Fruit fly (Drosophila melanogaster) whole organism: ENCODE data around the gene CtsK1.
A peak's percentile ranks its signal among the peaks of the same experiment; 100 is the strongest.

Experiments used
- CG8478 ChIP-seq: fragments of >200 bp; optimal IDR thresholded peaks from 2 replicates; lab custom pipeline; 2018; ENCODE audit warnings: inconsistent platforms
- Dll ChIP-seq: fragments of >200 bp; optimal IDR thresholded peaks from 2 replicates; lab custom pipeline; 2017
- EcR ChIP-seq, 2 experiments: fragments of >200 bp; optimal IDR thresholded peaks; 2 replicates each; lab custom pipeline; 2017; ENCODE audit warnings: missing biosample characterization in 2 of 2, missing genetic modification characterization in 2 of 2, missing genetic modification reagents in 2 of 2
- pan ChIP-seq: fragments of >200 bp; optimal IDR thresholded peaks from 2 replicates; lab custom pipeline; 2017
- psq ChIP-seq: fragments of >200 bp; optimal IDR thresholded peaks from 2 replicates; lab custom pipeline; 2017
- usp ChIP-seq: fragments of >200 bp; optimal IDR thresholded peaks from 2 replicates; lab custom pipeline; 2017; ENCODE audit warnings: missing biosample characterization, missing genetic modification characterization, mixed read lengths

CtsK1 gene

DNA sequence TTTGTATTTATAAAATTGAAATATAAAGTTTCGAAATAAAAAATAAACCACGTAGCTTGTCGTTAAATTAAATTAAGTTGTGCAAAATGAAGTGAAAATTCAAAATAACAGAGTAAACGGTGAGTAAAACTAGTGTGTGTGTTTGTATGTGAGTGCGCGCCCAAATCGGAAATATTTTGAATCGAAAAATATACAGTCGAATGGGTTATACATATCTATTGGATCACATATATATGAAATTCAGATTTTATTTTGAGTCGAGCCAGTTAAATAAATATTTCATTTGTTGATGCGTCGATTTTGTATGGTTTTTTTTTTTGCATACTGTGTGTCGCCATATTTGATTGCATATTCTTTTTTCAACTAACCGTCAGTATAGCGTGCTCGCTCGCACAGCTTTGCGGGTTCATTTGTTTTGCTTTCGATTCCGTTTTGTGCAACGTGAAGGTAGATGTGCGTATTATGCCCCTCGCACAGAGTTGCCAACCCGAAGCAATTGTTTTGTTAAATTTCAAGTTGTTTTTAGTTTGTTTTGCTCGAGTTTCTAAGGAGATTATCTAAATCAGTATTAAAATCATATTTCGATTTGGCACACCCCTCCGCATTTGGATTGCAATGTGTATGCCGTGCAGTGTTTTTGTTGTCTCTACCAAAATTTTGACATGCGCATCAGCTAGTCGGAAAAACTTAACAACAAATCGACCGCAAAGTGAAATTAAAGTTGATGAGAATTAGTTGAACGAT, 9.4 kb downstream of the CtsK1 start:
- no peak for TF ChIP-seq Dll (lab: Kevin White, UChicago)
- TF ChIP-seq usp (GFP tag; lab: Kevin White, UChicago), result no peak
- TF ChIP-seq psq, result no peak
- no peak for TF ChIP-seq EcR (GFP tag; optimal IDR thresholded peaks at IDR 0.05; lab: Kevin White, UChicago)
- no peak for TF ChIP-seq CG8478 (lab: Kevin White, UChicago)
- TF ChIP-seq pan (lab: Kevin White, UChicago), result no peak

DNA sequence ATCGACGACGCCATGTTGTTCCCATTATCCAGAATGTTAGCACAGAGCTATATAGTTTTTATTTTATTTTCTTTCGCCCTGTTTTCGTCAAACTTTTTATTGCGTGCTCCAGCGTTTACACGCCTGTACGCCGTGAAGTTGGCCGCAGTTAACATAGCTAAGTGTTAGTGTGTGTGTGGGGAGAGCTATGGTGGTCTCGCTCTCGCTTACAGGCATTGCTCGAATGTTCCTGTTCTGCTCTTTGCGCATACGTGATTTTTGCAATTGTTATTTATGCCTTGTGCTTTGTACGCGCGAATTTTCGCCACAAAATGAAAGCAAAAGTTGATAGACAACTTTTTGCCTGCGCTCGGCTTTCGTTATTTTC, 10.0 kb downstream of the CtsK1 start:
- TF ChIP-seq pan (lab: Kevin White, UChicago), result no peak
- no peak for TF ChIP-seq usp (GFP tag; lab: Kevin White, UChicago)
- peak; percentile 78 for TF ChIP-seq psq
- TF ChIP-seq Dll (lab: Kevin White, UChicago), result no peak
- TF ChIP-seq EcR (GFP tag; optimal IDR thresholded peaks at IDR 0.05; lab: Kevin White, UChicago), result no peak
- TF ChIP-seq CG8478 (lab: Kevin White, UChicago), result no peak

DNA sequence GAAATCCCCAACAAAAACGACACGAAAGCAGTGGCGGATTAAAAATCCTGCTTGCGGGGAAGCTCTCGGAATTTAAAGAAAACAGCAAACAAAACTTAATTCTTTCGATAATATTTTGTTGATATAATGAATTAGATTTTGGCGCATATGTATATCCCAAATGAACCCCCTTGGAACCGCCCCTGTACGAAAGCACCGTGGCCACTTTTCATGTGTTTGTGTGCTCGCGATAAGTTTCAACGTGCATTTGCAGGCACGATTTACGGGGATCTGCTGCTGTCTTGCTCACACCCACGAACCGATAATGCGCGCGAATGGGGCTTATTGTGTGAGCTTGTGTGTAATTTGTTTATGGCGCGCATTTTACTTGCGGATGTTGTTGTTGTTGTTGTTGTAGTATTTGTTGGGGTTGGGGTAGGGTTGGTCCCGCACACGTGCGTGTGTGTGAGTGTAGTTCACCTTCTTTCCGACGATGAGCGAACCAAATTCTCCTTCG, 11.0 kb downstream of the CtsK1 start:
- peak; percentile 39 for TF ChIP-seq CG8478 (lab: Kevin White, UChicago)
- TF ChIP-seq usp (GFP tag; lab: Kevin White, UChicago), result no peak

DNA sequence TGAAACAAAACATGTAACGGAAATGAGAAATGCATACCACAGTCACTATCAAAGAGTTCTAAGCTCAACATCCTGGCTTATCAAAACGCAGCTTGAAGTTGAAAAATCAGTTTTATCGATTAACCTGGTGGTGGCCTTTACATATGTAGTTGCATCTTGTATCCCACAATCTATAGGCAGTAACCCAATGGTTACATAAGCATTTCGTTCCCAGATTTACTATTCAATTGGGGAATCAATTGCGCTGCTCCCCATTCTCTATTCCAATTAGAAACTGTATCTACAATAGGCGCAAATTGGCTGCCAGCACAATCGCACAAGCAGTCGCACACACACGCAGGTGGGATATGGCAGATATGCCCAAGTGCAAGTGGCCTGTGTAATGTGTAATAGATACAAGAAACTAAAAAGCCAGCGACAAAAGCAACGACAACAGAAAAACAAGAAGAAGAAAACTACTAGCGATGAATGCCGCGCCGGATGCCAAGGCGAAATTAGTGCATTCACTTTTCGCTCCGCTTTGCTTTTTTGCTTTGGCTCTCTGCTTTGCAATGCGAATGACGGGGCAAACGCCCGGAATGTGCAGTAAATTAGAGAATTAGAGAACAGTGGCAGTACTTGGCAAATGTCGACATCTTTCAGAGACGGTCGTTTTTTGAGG, 11.7 kb downstream of the CtsK1 start:
- TF ChIP-seq Dll (lab: Kevin White, UChicago) (no peak), CG8478 (lab: Kevin White, UChicago) (no peak), psq (no peak), usp (GFP tag; lab: Kevin White, UChicago) (no peak), EcR (GFP tag; optimal IDR thresholded peaks at IDR 0.05; lab: Kevin White, UChicago) (no peak), pan (lab: Kevin White, UChicago) (no peak)

dm6 chr3L:14006704-14007126, 12.7 kb downstream of the CtsK1 start:
- TF ChIP-seq usp (GFP tag; lab: Kevin White, UChicago) (no peak), EcR (GFP tag; optimal IDR thresholded peaks at IDR 0.05; lab: Kevin White, UChicago) (no peak), Dll (lab: Kevin White, UChicago) (no peak), pan (lab: Kevin White, UChicago) (no peak), psq (no peak), CG8478 (lab: Kevin White, UChicago) (no peak)

- TF ChIP-seq psq (no peak), pan (lab: Kevin White, UChicago) (no peak), CG8478 (lab: Kevin White, UChicago) (no peak), usp (GFP tag; lab: Kevin White, UChicago) (no peak), EcR (GFP tag; optimal IDR thresholded peaks at IDR 0.05; lab: Kevin White, UChicago) (no peak), Dll (lab: Kevin White, UChicago) (no peak)
Observed at dm6 chr3L:14025736-14026135, 31.7 kb downstream of the CtsK1 start.

DNA sequence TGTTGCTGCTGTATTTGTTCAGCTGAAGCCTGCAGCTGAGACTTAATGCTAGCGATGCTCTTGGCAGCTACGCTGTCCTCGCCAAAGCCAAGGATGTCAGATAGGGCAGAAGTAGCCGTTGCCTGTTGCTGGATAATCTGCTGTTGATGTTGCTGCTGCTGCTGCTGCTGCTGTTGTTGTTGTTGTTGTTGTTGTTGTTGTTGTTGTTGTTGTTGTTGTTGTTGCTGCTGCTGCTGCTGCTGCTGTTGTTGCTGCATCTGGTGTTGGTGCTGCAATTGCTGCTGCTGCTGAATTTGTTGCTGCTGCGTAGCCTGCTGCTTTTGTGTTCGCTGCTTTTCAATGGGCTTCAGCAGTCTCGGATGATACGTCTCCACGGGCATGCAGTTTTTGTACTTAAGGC, 33.5 kb downstream of the CtsK1 start:
- TF ChIP-seq psq, result no peak
- TF ChIP-seq pan (lab: Kevin White, UChicago), result no peak
- no peak for TF ChIP-seq Dll (lab: Kevin White, UChicago)
- no peak for TF ChIP-seq usp (GFP tag; lab: Kevin White, UChicago)
- TF ChIP-seq CG8478 (lab: Kevin White, UChicago), result no peak
- no peak for TF ChIP-seq EcR (GFP tag; optimal IDR thresholded peaks at IDR 0.05; lab: Kevin White, UChicago)

dm6 chr3L:14028485-14029384, 34.7 kb downstream of the CtsK1 start, which contains the start of gene Ptip:
Gene Ptip (minus strand): TSS chr3L:14029121.
- no peak for TF ChIP-seq pan (lab: Kevin White, UChicago)
- TF ChIP-seq usp (GFP tag; lab: Kevin White, UChicago), result no peak
- TF ChIP-seq EcR (GFP tag; optimal IDR thresholded peaks at IDR 0.05; lab: Kevin White, UChicago), result no peak
- no peak for TF ChIP-seq CG8478 (lab: Kevin White, UChicago)
- TF ChIP-seq Dll (lab: Kevin White, UChicago), result peak; percentile 28

- TF ChIP-seq Dll (lab: Kevin White, UChicago) (no peak), psq (no peak), usp (GFP tag; lab: Kevin White, UChicago) (no peak), pan (lab: Kevin White, UChicago) (no peak), CG8478 (lab: Kevin White, UChicago) (no peak), EcR (GFP tag; optimal IDR thresholded peaks at IDR 0.05; lab: Kevin White, UChicago) (no peak)
Observed at dm6 chr3L:14031171-14032126, 37.4 kb downstream of the CtsK1 start, which contains the start of the genes CG6650 and endos. Gene CG6650 (plus strand): TSS chr3L:14031450. Gene endos (minus strand): TSS chr3L:14031706.

DNA sequence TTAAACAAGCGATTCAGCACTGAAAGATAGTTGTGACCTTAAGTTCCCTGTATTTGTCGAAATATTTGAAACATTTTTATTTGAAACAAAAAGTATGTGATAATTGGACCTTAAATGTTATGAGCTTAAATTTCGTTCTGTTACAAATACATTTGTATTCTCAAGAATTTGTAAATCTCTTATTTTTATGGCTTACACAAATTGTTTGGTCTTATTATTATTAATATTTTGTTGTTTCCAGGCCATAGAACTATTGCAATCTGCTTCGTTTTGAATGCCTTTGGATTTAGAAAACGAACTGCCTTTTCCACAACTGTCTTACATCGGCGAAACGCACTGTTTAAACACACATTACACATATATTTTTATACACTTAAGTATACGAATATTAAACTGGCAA, 40.4 kb downstream of the CtsK1 start, which contains the start of gene CG6661:
Gene CG6661 (plus strand): TSS at position 301 of the 400 bp plus-strand sequence.
- TF ChIP-seq EcR (GFP tag; optimal IDR thresholded peaks at IDR 0.05; lab: Kevin White, UChicago), result no peak
- TF ChIP-seq Dll (lab: Kevin White, UChicago), result no peak
